Worm (Caenorhabditis elegans): Measurements from ENCODE around the gene tyra-3.

DNA sequence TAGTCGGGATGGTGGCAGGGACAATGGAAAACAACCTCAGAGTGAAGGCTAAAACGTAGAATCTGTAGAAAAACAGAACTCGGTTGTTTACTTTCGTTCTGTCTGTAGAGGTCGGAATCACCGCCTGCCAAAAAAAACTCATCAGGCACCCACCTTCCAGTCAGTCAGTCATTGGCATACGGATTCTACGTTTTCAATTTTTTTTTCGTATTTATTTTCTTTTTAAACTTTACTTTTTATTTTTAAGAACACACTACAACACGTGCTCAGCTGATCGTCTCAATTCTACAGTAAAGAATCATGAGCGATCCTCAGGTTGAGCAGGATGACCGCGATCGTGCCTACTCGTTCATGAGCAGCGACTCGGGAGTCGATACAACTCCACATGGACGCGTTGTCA, 28.7 kb downstream of the tyra-3 start, which contains the start of gene lfi-1:
- no peak for TF ChIP-seq egl-27 (tag; optimal IDR thresholded peaks at IDR 0.05)
- TF ChIP-seq unc-39 (tag; optimal IDR thresholded peaks at IDR 0.05): no peak
- no peak for TF ChIP-seq unc-62 (GFP tag; optimal IDR thresholded peaks at IDR 0.05)
- no peak for TF ChIP-seq aly-2 (tag; optimal IDR thresholded peaks at IDR 0.05)
- no peak for TF ChIP-seq elt-1 (tag; optimal IDR thresholded peaks at IDR 0.05)
